Worm (Caenorhabditis elegans) whole organism, midembryonic: Measurements from ENCODE around the gene F19B2.6.

Experiments
- T22C8.4 ChIP-seq: fragments of 200-800 bp; sonication (Bioruptor generic); IDR thresholded peaks from 2 replicates; pipeline ENCODE4 v1.3.6; 2022; ENCODE audit warnings: missing genetic modification characterization, missing compliant biosample characterization
- cog-1 ChIP-seq: sonication (generic microtip); optimal IDR thresholded peaks from 2 replicates; lab custom pipeline; 2016; ENCODE audit warnings: missing genetic modification characterization, missing compliant biosample characterization
- flt-1 ChIP-seq: fragments of 200-800 bp; sonication (Bioruptor generic); IDR thresholded peaks from 2 replicates; pipeline ENCODE4 v1.3.6; 2022; ENCODE audit warnings: missing genetic modification characterization, missing compliant biosample characterization
- klf-2 ChIP-seq: fragments of 200-800 bp; sonication (Bioruptor generic); conservative IDR thresholded peaks from 2 replicates; pipeline ENCODE4 v1.3.6; 2022; ENCODE audit warnings: missing genetic modification reagents, missing genetic modification characterization, missing compliant biosample characterization
- med-1 ChIP-seq: sonication (generic microtip); optimal IDR thresholded peaks from 2 replicates; lab custom pipeline; 2017; ENCODE audit warnings: missing genetic modification characterization, mild to moderate bottlenecking, missing compliant biosample characterization, antibody characterized with exemption, missing genetic modification reagents; ENCODE audit not compliant: insufficient read depth
- ref-1 ChIP-seq: fragments of 200-800 bp; sonication (Bioruptor generic); conservative IDR thresholded peaks from 2 replicates; pipeline ENCODE4 v1.3.6; 2022; ENCODE audit warnings: missing genetic modification reagents, missing genetic modification characterization, missing compliant biosample characterization
- tab-1 ChIP-seq: fragments of 200-800 bp; sonication (Bioruptor generic); IDR thresholded peaks from 2 replicates; pipeline ENCODE4 v1.3.6; 2022; ENCODE audit warnings: missing genetic modification characterization, missing compliant biosample characterization
- ztf-23 ChIP-seq: fragments of 200-800 bp; sonication (Bioruptor generic); IDR thresholded peaks from 2 replicates; pipeline ENCODE4 v1.3.6; 2022; ENCODE audit warnings: missing genetic modification reagents, missing genetic modification characterization, missing compliant biosample characterization
- ztf-29 ChIP-seq: fragments of 200-800 bp; sonication (Bioruptor generic); IDR thresholded peaks from 2 replicates; pipeline ENCODE4 v1.3.6; 2022; ENCODE audit warnings: missing genetic modification reagents, missing genetic modification characterization, missing compliant biosample characterization

The F19B2.6 gene

ce11 chrV:20162290-20163104 lies 4.2 kb downstream of the F19B2.6 start:
- TF ChIP-seq ztf-23 (no peak), ref-1 (GFP tag; lab: Robert Waterston, UW) (no peak), flt-1 (GFP tag; lab: Robert Waterston, UW) (no peak), tab-1 (GFP tag; lab: Robert Waterston, UW) (no peak), ztf-29 (GFP tag; lab: Robert Waterston, UW) (no peak)

ce11 chrV:20163105-20163449 lies 4.8 kb downstream of the F19B2.6 start:
- TF ChIP-seq ztf-23 (no peak), med-1 (GFP tag; lab: Kevin White, UChicago) (no peak), ztf-29 (GFP tag; lab: Robert Waterston, UW) (no peak), tab-1 (GFP tag; lab: Robert Waterston, UW) (no peak), flt-1 (GFP tag; lab: Robert Waterston, UW) (no peak), cog-1 (tag; lab: Kevin White, UChicago) (no peak), klf-2 (no peak)

ce11 chrV:20164059-20164892 lies 6.0 kb downstream of the F19B2.6 start, which contains the start of gene F19B2.5:
F19B2.5 (minus strand) TSS chrV:20164165.
- TF ChIP-seq med-1 (GFP tag; lab: Kevin White, UChicago): no peak
- TF ChIP-seq ztf-23: no peak
- TF ChIP-seq klf-2: no peak
- no peak for TF ChIP-seq ztf-29 (GFP tag; lab: Robert Waterston, UW)
- no peak for TF ChIP-seq tab-1 (GFP tag; lab: Robert Waterston, UW)
- no peak for TF ChIP-seq T22C8.4 (GFP tag; lab: Robert Waterston, UW)
- no peak for TF ChIP-seq flt-1 (GFP tag; lab: Robert Waterston, UW)
- TF ChIP-seq cog-1 (tag; lab: Kevin White, UChicago): no peak
- TF ChIP-seq ref-1 (GFP tag; lab: Robert Waterston, UW): no peak

- TF ChIP-seq cog-1 (tag; lab: Kevin White, UChicago) (no peak), med-1 (GFP tag; lab: Kevin White, UChicago) (no peak), tab-1 (GFP tag; lab: Robert Waterston, UW) (no peak), T22C8.4 (GFP tag; lab: Robert Waterston, UW) (no peak), ztf-23 (no peak), klf-2 (no peak), ztf-29 (GFP tag; lab: Robert Waterston, UW) (no peak), ref-1 (GFP tag; lab: Robert Waterston, UW) (no peak), flt-1 (GFP tag; lab: Robert Waterston, UW) (no peak)
Measured at ce11 chrV:20165808-20166207, 7.5 kb downstream of the F19B2.6 start.

- no peak for TF ChIP-seq klf-2
- TF ChIP-seq T22C8.4 (GFP tag; lab: Robert Waterston, UW): no peak
- no peak for TF ChIP-seq cog-1 (tag; lab: Kevin White, UChicago)
- no peak for TF ChIP-seq ztf-29 (GFP tag; lab: Robert Waterston, UW)
- no peak for TF ChIP-seq ztf-23
- no peak for TF ChIP-seq med-1 (GFP tag; lab: Kevin White, UChicago)
- TF ChIP-seq flt-1 (GFP tag; lab: Robert Waterston, UW): no peak
- no peak for TF ChIP-seq ref-1 (GFP tag; lab: Robert Waterston, UW)
- TF ChIP-seq tab-1 (GFP tag; lab: Robert Waterston, UW): no peak
Measured at ce11 chrV:20171941-20172340, 13.6 kb downstream of the F19B2.6 start, which contains the start of gene srw-39. srw-39 (minus strand) TSS chrV:20172041.

ce11 chrV:20182311-20182710 lies 24.0 kb downstream of the F19B2.6 start:
- TF ChIP-seq ref-1 (GFP tag; lab: Robert Waterston, UW): no peak
- TF ChIP-seq flt-1 (GFP tag; lab: Robert Waterston, UW): no peak
- no peak for TF ChIP-seq med-1 (GFP tag; lab: Kevin White, UChicago)
- no peak for TF ChIP-seq ztf-29 (GFP tag; lab: Robert Waterston, UW)
- TF ChIP-seq tab-1 (GFP tag; lab: Robert Waterston, UW): no peak
- no peak for TF ChIP-seq klf-2
- no peak for TF ChIP-seq T22C8.4 (GFP tag; lab: Robert Waterston, UW)
- TF ChIP-seq ztf-23: no peak
- TF ChIP-seq cog-1 (tag; lab: Kevin White, UChicago): no peak

- TF ChIP-seq ref-1 (GFP tag; lab: Robert Waterston, UW) (no peak), ztf-29 (GFP tag; lab: Robert Waterston, UW) (no peak), flt-1 (GFP tag; lab: Robert Waterston, UW) (no peak), ztf-23 (no peak), T22C8.4 (GFP tag; lab: Robert Waterston, UW) (no peak), klf-2 (no peak), med-1 (GFP tag; lab: Kevin White, UChicago) (no peak)
Measured at ce11 chrV:20186579-20186978, 28.3 kb downstream of the F19B2.6 start, which contains the start of gene srz-16. srz-16 (minus strand) TSS chrV:20186679.

- TF ChIP-seq flt-1 (GFP tag; lab: Robert Waterston, UW) (no peak), ztf-29 (GFP tag; lab: Robert Waterston, UW) (no peak), ref-1 (GFP tag; lab: Robert Waterston, UW) (no peak), cog-1 (tag; lab: Kevin White, UChicago) (no peak), klf-2 (no peak), T22C8.4 (GFP tag; lab: Robert Waterston, UW) (no peak), med-1 (GFP tag; lab: Kevin White, UChicago) (no peak), ztf-23 (no peak)
Measured at ce11 chrV:20188790-20189189, 30.5 kb downstream of the F19B2.6 start, which contains the start of gene fbxa-116. fbxa-116 (minus strand) TSS chrV:20188890.
